Fruit fly (Drosophila melanogaster) Kc167 (cell line): Measurements from ENCODE around the gene Atox1.

Experiments used
- Myc ChIP-seq: fragments of >200 bp; optimal IDR thresholded peaks from 2 replicates; lab custom pipeline; 2017; ENCODE audit warnings: missing external identifiers
- Sin3A ChIP-seq: fragments of >200 bp; optimal IDR thresholded peaks from 2 replicates; lab custom pipeline; 2018; ENCODE audit warnings: missing external identifiers
- h ChIP-seq: fragments of >200 bp; optimal IDR thresholded peaks from 3 replicates; lab custom pipeline; 2018; ENCODE audit warnings: missing external identifiers
- insv ChIP-seq: fragments of >200 bp; optimal IDR thresholded peaks from 3 replicates; lab custom pipeline; 2018; ENCODE audit warnings: missing external identifiers
- psq ChIP-seq: fragments of >200 bp; optimal IDR thresholded peaks from 2 replicates; lab custom pipeline; 2017; ENCODE audit warnings: missing external identifiers
- ttk ChIP-seq: sonication (Bioruptor generic); optimal IDR thresholded peaks from 2 replicates; lab custom pipeline; 2017; ENCODE audit warnings: missing external identifiers

The Atox1 gene

dm6 chr3L:21679687-21680086, 38.9 kb downstream of the Atox1 start, which contains the start of the genes Als2 and CG11248:
Gene Als2 (minus strand): TSS chr3L:21679755.
Gene CG11248 (plus strand): TSS chr3L:21680050.
- TF ChIP-seq h: no peak
- no peak for TF ChIP-seq psq
- no peak for TF ChIP-seq ttk (lab: Kevin White, UChicago)
- TF ChIP-seq insv (lab: Kevin White, UChicago): no peak
- no peak for TF ChIP-seq Myc (lab: Kevin White, UChicago)
- TF ChIP-seq Sin3A (lab: Kevin White, UChicago): no peak

- no peak for TF ChIP-seq psq
- no peak for TF ChIP-seq Sin3A (lab: Kevin White, UChicago)
- TF ChIP-seq Myc (lab: Kevin White, UChicago): no peak
- TF ChIP-seq insv (lab: Kevin White, UChicago): no peak
- no peak for TF ChIP-seq ttk (lab: Kevin White, UChicago)
- TF ChIP-seq h: no peak
Measured at dm6 chr3L:21683942-21684341, 43.1 kb downstream of the Atox1 start, which contains the start of gene Sfp78E. Gene Sfp78E (minus strand): TSS chr3L:21684042.

- TF ChIP-seq ttk (lab: Kevin White, UChicago): no peak
- no peak for TF ChIP-seq Myc (lab: Kevin White, UChicago)
- no peak for TF ChIP-seq insv (lab: Kevin White, UChicago)
- no peak for TF ChIP-seq psq
- TF ChIP-seq Sin3A (lab: Kevin White, UChicago): no peak
- TF ChIP-seq h: no peak
Measured at dm6 chr3L:21685753-21686152, 45.0 kb downstream of the Atox1 start.

dm6 chr3L:21688607-21689129, 47.9 kb downstream of the Atox1 start:
- no peak for TF ChIP-seq h
- no peak for TF ChIP-seq Sin3A (lab: Kevin White, UChicago)
- no peak for TF ChIP-seq insv (lab: Kevin White, UChicago)
- TF ChIP-seq Myc (lab: Kevin White, UChicago): no peak
- TF ChIP-seq psq: no peak
- TF ChIP-seq ttk (lab: Kevin White, UChicago): no peak
